Worm (Caenorhabditis elegans) whole organism, L3 larva: ENCODE results near the gene F53G2.13.

Experiments
- aly-2 ChIP-seq: fragments of 150-350 bp; optimal IDR thresholded peaks from 2 replicates; lab custom pipeline; 2014; ENCODE audit warnings: missing biosample characterization, missing genetic modification characterization
- ama-1 ChIP-seq: fragments of 150-350 bp; optimal IDR thresholded peaks from 2 replicates; lab custom pipeline; 2018
- ceh-16 ChIP-seq: sonication (generic microtip); optimal IDR thresholded peaks from 2 replicates; lab custom pipeline; 2017; ENCODE audit warnings: missing biosample characterization, missing genetic modification characterization
- ceh-28 ChIP-seq: fragments of 150-350 bp; optimal IDR thresholded peaks from 2 replicates; lab custom pipeline; 2014; ENCODE audit warnings: missing biosample characterization, missing genetic modification reagents, missing genetic modification characterization
- ceh-9 ChIP-seq: sonication (generic microtip); optimal IDR thresholded peaks from 2 replicates; lab custom pipeline; 2018; ENCODE audit warnings: missing biosample characterization, missing genetic modification characterization
- egl-27 ChIP-seq: sonication (generic microtip); optimal IDR thresholded peaks from 4 replicates; lab custom pipeline; 2017; ENCODE audit warnings: missing biosample characterization, missing genetic modification reagents, missing genetic modification characterization
- egl-5 ChIP-seq: fragments of 150-350 bp; optimal IDR thresholded peaks from 2 replicates; lab custom pipeline; 2017; ENCODE audit warnings: missing biosample characterization, missing genetic modification reagents, missing genetic modification characterization, inconsistent platforms
- elt-1 ChIP-seq: fragments of 150-350 bp; optimal IDR thresholded peaks from 2 replicates; lab custom pipeline; 2014; ENCODE audit warnings: missing biosample characterization, missing genetic modification characterization
- elt-2 ChIP-seq: sonication (generic microtip); optimal IDR thresholded peaks from 2 replicates; lab custom pipeline; 2016; ENCODE audit warnings: missing genetic modification reagents, mild to moderate bottlenecking, missing genetic modification characterization, missing compliant biosample characterization
- elt-3 ChIP-seq, 3 experiments: fragments of 150-350 bp in 1 of 3; sonication (generic microtip) in 2 of 3; optimal IDR thresholded peaks; 2 replicates in 2 of 3; 4 replicates in 1 of 3; lab custom pipeline; 2014 to 2017; ENCODE audit warnings: missing biosample characterization in 3 of 3, missing genetic modification characterization in 3 of 3
- eor-1 ChIP-seq, 2 experiments: fragments of 150-350 bp; optimal IDR thresholded peaks; 2 replicates each; lab custom pipeline; 2014 to 2018; ENCODE audit warnings: missing biosample characterization in 2 of 2, missing genetic modification characterization in 2 of 2
- fkh-10 ChIP-seq: sonication (generic microtip); optimal IDR thresholded peaks from 2 replicates; lab custom pipeline; 2017; ENCODE audit warnings: missing biosample characterization, missing genetic modification reagents, missing genetic modification characterization
- fkh-2 ChIP-seq: fragments of 150-350 bp; optimal IDR thresholded peaks from 2 replicates; lab custom pipeline; 2014; ENCODE audit warnings: missing biosample characterization, missing genetic modification reagents, missing genetic modification characterization
- fos-1 ChIP-seq: fragments of 150-350 bp; optimal IDR thresholded peaks from 2 replicates; lab custom pipeline; 2014; ENCODE audit warnings: missing biosample characterization, missing genetic modification characterization
- hmg-11 ChIP-seq: sonication (generic microtip); optimal IDR thresholded peaks from 2 replicates; lab custom pipeline; 2016; ENCODE audit warnings: missing genetic modification characterization, missing compliant biosample characterization
- lin-15B ChIP-seq: fragments of 150-350 bp; optimal IDR thresholded peaks from 2 replicates; lab custom pipeline; 2014; ENCODE audit warnings: missing biosample characterization, missing genetic modification characterization
- lin-39 ChIP-seq: fragments of 150-350 bp; optimal IDR thresholded peaks from 2 replicates; lab custom pipeline; 2018; ENCODE audit warnings: missing biosample characterization, missing genetic modification reagents, missing genetic modification characterization
- lsy-12 ChIP-seq: sonication (generic microtip); optimal IDR thresholded peaks from 2 replicates; lab custom pipeline; 2016; ENCODE audit warnings: mild to moderate bottlenecking, missing genetic modification characterization, missing compliant biosample characterization
- mdl-1 ChIP-seq: fragments of 150-350 bp; optimal IDR thresholded peaks from 2 replicates; lab custom pipeline; 2014; ENCODE audit warnings: missing biosample characterization, missing genetic modification characterization
- mml-1 ChIP-seq: fragments of 150-350 bp; sonication (generic microtip); optimal IDR thresholded peaks from 3 replicates; lab custom pipeline; 2014; ENCODE audit warnings: missing biosample characterization, missing genetic modification characterization
- nfya-1 ChIP-seq: sonication (generic microtip); optimal IDR thresholded peaks from 2 replicates; lab custom pipeline; 2017; ENCODE audit warnings: missing genetic modification characterization, mild to moderate bottlenecking, missing compliant biosample characterization, antibody characterized with exemption, moderate library complexity; ENCODE audit not compliant: insufficient read depth
- nhr-12 ChIP-seq: fragments of 150-350 bp; optimal IDR thresholded peaks from 2 replicates; lab custom pipeline; 2014; ENCODE audit warnings: missing biosample characterization, missing genetic modification characterization
- nhr-23 ChIP-seq: fragments of 150-350 bp; optimal IDR thresholded peaks from 2 replicates; lab custom pipeline; 2014; ENCODE audit warnings: missing biosample characterization, missing genetic modification reagents, missing genetic modification characterization
- nhr-237 ChIP-seq: fragments of 150-350 bp; optimal IDR thresholded peaks from 2 replicates; lab custom pipeline; 2014; ENCODE audit warnings: missing biosample characterization, missing genetic modification characterization
- nhr-25 ChIP-seq: sonication (generic microtip); optimal IDR thresholded peaks from 2 replicates; lab custom pipeline; 2017; ENCODE audit warnings: missing biosample characterization, missing genetic modification characterization
- nhr-28 ChIP-seq: fragments of 150-350 bp; optimal IDR thresholded peaks from 2 replicates; lab custom pipeline; 2014; ENCODE audit warnings: missing biosample characterization, missing genetic modification characterization
- nhr-43 ChIP-seq: sonication (generic microtip); optimal IDR thresholded peaks from 2 replicates; lab custom pipeline; 2016; ENCODE audit warnings: mild to moderate bottlenecking, missing genetic modification characterization, missing compliant biosample characterization; ENCODE audit not compliant: poor library complexity, severe bottlenecking
- nhr-67 ChIP-seq: fragments of 150-350 bp; optimal IDR thresholded peaks from 2 replicates; lab custom pipeline; 2014; ENCODE audit warnings: missing biosample characterization, missing genetic modification characterization
- nhr-77 ChIP-seq: fragments of 150-350 bp; optimal IDR thresholded peaks from 2 replicates; lab custom pipeline; 2014; ENCODE audit warnings: missing biosample characterization, missing genetic modification characterization
- pha-4 ChIP-seq: fragments of 150-350 bp; optimal IDR thresholded peaks from 2 replicates; lab custom pipeline; 2014; ENCODE audit warnings: missing biosample characterization, missing genetic modification reagents, missing genetic modification characterization
- pqm-1 ChIP-seq: fragments of 150-350 bp; optimal IDR thresholded peaks from 2 replicates; lab custom pipeline; 2017; ENCODE audit warnings: missing biosample characterization, missing genetic modification characterization, inconsistent platforms
- skn-1 ChIP-seq: fragments of 150-350 bp; optimal IDR thresholded peaks from 2 replicates; lab custom pipeline; 2014; ENCODE audit warnings: missing biosample characterization, missing genetic modification characterization
- unc-39 ChIP-seq: sonication (generic microtip); optimal IDR thresholded peaks from 4 replicates; lab custom pipeline; 2017; ENCODE audit warnings: missing biosample characterization, missing genetic modification characterization
- unc-62 ChIP-seq: fragments of 150-350 bp; sonication (generic microtip); optimal IDR thresholded peaks from 4 replicates; lab custom pipeline; 2014; ENCODE audit warnings: missing biosample characterization, missing genetic modification reagents, missing genetic modification characterization
- zag-1 ChIP-seq: fragments of 150-350 bp; optimal IDR thresholded peaks from 2 replicates; lab custom pipeline; 2014; ENCODE audit warnings: missing biosample characterization, missing genetic modification characterization
- ztf-11 ChIP-seq: fragments of 150-350 bp; optimal IDR thresholded peaks from 2 replicates; lab custom pipeline; 2014; ENCODE audit warnings: missing biosample characterization, missing genetic modification characterization
- ztf-4 ChIP-seq: fragments of 150-350 bp; optimal IDR thresholded peaks from 2 replicates; lab custom pipeline; 2014; ENCODE audit warnings: missing biosample characterization, missing genetic modification characterization

The F53G2.13 gene

DNA sequence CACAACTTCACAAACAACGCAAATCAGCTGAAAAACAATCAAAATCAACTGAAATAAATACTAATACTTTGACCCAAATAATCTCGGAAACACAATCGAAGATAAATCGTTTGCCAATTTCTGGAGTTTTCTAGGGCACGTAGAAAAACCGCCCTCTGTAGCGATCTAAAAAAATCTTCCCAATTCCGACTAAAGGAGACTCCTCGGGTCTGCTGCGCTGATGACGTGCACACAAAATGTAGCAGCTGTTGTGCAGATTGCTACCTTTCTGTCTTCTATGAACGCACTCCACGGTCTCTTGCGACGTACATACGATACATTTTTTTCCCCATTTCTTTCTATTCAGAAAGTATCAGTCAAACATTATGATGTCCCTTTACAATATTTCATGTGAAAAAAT is 4.8 kb downstream of the F53G2.13 start, which contains the start of gene F53G2.1:
Gene F53G2.1 (plus strand): TSS at position 301 of the 400 bp plus-strand sequence.
- TF ChIP-seq nhr-43: no peak
- TF ChIP-seq ceh-9 (tag; lab: Kevin White, UChicago): no peak
- no peak for TF ChIP-seq ama-1 (lab: Kevin White, UChicago)
- no peak for TF ChIP-seq pha-4
- TF ChIP-seq nhr-67: no peak
- no peak for TF ChIP-seq unc-39
- no peak for TF ChIP-seq fos-1 (tag; lab: Kevin White, UChicago)
- no peak for TF ChIP-seq hmg-11 (tag; lab: Kevin White, UChicago)
- no peak for TF ChIP-seq elt-3 (tag; optimal IDR thresholded peaks at IDR 0.05; lab: Kevin White, UChicago)
- TF ChIP-seq zag-1 (tag; lab: Kevin White, UChicago): no peak
- no peak for TF ChIP-seq nhr-25 (tag; lab: Kevin White, UChicago)
- no peak for TF ChIP-seq lsy-12 (tag; lab: Kevin White, UChicago)
- no peak for TF ChIP-seq unc-62 (GFP tag; lab: Kevin White, UChicago)
- TF ChIP-seq nhr-23 (tag; lab: Kevin White, UChicago): no peak
- no peak for TF ChIP-seq skn-1 (tag; lab: Kevin White, UChicago)
- no peak for TF ChIP-seq nhr-28
- no peak for TF ChIP-seq elt-1 (tag; lab: Kevin White, UChicago)
- TF ChIP-seq, all 47 proteins: peak for 0

ce11 chrII:2503703-2504430 is 20.3 kb downstream of the F53G2.13 start:
- TF ChIP-seq nhr-43 (no peak), pqm-1 (tag; lab: Kevin White, UChicago) (no peak), pha-4 (no peak), skn-1 (tag; lab: Kevin White, UChicago) (no peak), ceh-16 (no peak), mdl-1 (tag; lab: Kevin White, UChicago) (no peak), ztf-4 (no peak), hmg-11 (tag; lab: Kevin White, UChicago) (no peak), ceh-28 (tag; lab: Kevin White, UChicago) (peak; percentile 19), mml-1 (tag; lab: Kevin White, UChicago) (no peak), lin-39 (tag; lab: Kevin White, UChicago) (no peak), nhr-12 (tag; lab: Kevin White, UChicago) (no peak), nhr-77 (tag; lab: Kevin White, UChicago) (no peak), elt-2 (peak; percentile 84)

DNA sequence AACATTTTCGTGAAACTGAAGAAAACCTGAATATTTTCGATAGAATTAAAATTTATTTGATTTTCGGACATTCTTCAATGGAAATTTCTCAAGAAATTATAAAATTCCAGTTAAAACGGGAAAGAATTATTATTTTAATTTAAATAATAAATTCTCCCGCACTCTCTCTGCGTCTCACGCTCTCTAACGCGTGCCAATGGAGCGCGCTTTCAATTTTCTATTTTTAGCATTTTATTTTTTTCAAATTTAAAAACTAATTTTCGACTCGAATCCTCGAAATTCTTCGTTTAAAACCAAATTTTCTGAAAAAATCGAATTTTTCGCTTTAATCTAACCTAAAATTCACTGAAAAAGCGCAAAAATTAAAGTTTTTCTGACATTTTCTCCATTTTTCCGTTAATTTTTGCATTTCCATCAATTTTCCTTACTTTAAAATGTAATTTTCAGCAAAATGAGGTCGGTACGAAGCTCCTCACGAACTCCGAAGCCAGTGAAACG is 20.9 kb downstream of the F53G2.13 start, which contains the start of gene gbas-1:
Gene gbas-1 (plus strand): TSS at position 448 of the 498 bp plus-strand sequence.
- no peak for TF ChIP-seq aly-2
- TF ChIP-seq elt-2: peak; percentile 14
- no peak for TF ChIP-seq zag-1 (tag; lab: Kevin White, UChicago)
- no peak for TF ChIP-seq elt-3 (tag; optimal IDR thresholded peaks at IDR 0.05; lab: Kevin White, UChicago)
- no peak for TF ChIP-seq eor-1 (tag; optimal IDR thresholded peaks at IDR 0.05; lab: Kevin White, UChicago)
- TF ChIP-seq pha-4: peak; percentile 56
- TF ChIP-seq ceh-16: no peak
- TF ChIP-seq egl-27: no peak
- no peak for TF ChIP-seq ceh-9 (tag; lab: Kevin White, UChicago)
- TF ChIP-seq lin-15B: peak; percentile 63
- TF ChIP-seq egl-5 (tag; lab: Kevin White, UChicago): no peak
- peak; percentile 38 for TF ChIP-seq nhr-23 (tag; lab: Kevin White, UChicago)
- TF ChIP-seq nfya-1 (tag; lab: Kevin White, UChicago): peak; percentile 43
- TF ChIP-seq fkh-2: no peak
- no peak for TF ChIP-seq nhr-237 (tag; lab: Kevin White, UChicago)
- no peak for TF ChIP-seq ztf-11
- no peak for TF ChIP-seq nhr-25 (tag; lab: Kevin White, UChicago)
- TF ChIP-seq fkh-10 (GFP tag; lab: Kevin White, UChicago): no peak
- peak; percentile 24 for TF ChIP-seq hmg-11 (tag; lab: Kevin White, UChicago)
- TF ChIP-seq ama-1 (lab: Kevin White, UChicago): no peak
- no peak for TF ChIP-seq ceh-28 (tag; lab: Kevin White, UChicago)
- TF ChIP-seq mdl-1 (tag; lab: Kevin White, UChicago): no peak
- no peak for TF ChIP-seq nhr-77 (tag; lab: Kevin White, UChicago)
- no peak for TF ChIP-seq ztf-4
